Worm (Caenorhabditis elegans): ENCODE measurements around the gene str-47.

DNA sequence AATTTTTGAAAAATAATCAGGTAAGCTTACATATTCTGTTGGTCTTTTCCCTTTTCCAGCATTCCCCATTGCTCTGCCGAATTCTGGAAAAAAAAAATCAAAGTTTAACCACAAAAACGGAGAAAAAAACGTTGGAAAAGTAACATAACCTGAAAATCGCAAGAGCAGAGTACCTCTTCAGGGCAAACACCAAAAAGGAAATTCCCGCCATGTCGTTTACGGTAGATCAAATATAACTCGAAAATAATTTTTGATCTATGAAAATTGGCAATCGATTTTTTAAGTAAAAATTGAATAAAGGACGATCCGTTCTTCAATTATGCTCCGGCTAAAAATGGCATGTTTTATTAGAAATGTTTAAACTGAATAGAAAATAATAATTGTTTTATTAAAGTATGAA, 42.1 kb upstream of the str-47 start, which contains the start of gene C50E3.11:
- TF ChIP-seq W03F9.2 (tag; optimal IDR thresholded peaks at IDR 0.05), result no peak
- TF ChIP-seq dao-5 (tag; optimal IDR thresholded peaks at IDR 0.05), result no peak
